Fruit fly (Drosophila melanogaster): ENCODE data around the gene sky.

The sky gene

DNA sequence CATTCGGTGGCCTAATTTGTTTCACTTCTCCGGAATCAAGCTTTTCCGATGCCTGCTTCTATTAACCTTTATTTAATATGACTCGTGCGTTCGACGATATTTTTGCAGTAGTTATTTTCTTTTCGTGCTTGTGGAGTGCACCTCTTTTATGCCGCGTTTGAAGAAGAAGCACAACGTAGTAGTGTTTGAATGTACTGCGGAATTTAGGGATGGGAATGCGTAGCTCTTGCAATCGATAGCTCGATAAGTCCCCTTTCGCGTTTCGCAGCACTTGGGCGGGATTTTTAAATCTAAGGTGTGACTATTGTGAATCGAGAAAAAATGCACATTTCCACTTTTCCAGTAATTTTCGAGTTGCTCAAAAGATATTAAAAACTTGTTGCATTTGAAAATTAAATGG is at the start of gene sky, which contains the start of gene CG43739:
sky (minus strand) TSS at position 199 of the 400 bp plus-strand sequence.
CG43739 (minus strand) TSS at position 199 of the 400 bp plus-strand sequence.
- TF ChIP-seq CG8478 (optimal IDR thresholded peaks at IDR 0.05) (no peak), usp (GFP tag; optimal IDR thresholded peaks at IDR 0.05) (no peak), pan (optimal IDR thresholded peaks at IDR 0.05) (no peak)

dm6 chr2L:20965001-20965400 is 46.3 kb upstream of the sky start:
- TF ChIP-seq EcR (GFP tag; optimal IDR thresholded peaks at IDR 0.05), result no peak
- no peak for TF ChIP-seq psq (optimal IDR thresholded peaks at IDR 0.05)
- no peak for TF ChIP-seq usp (GFP tag; optimal IDR thresholded peaks at IDR 0.05)
- TF ChIP-seq Dll (optimal IDR thresholded peaks at IDR 0.05), result no peak
- TF ChIP-seq CG8478 (optimal IDR thresholded peaks at IDR 0.05), result no peak

- TF ChIP-seq usp (GFP tag; optimal IDR thresholded peaks at IDR 0.05), result no peak
- no peak for TF ChIP-seq psq (optimal IDR thresholded peaks at IDR 0.05)
- TF ChIP-seq pan (optimal IDR thresholded peaks at IDR 0.05), result no peak
- no peak for TF ChIP-seq Dll (optimal IDR thresholded peaks at IDR 0.05)
- TF ChIP-seq EcR (GFP tag; optimal IDR thresholded peaks at IDR 0.05), result no peak
- no peak for TF ChIP-seq CG8478 (optimal IDR thresholded peaks at IDR 0.05)
These were observed 41.3 kb upstream of the sky start for dm6 chr2L:20960019-20960525.

dm6 chr2L:20957968-20958367 is 39.2 kb upstream of the sky start:
- no peak for TF ChIP-seq psq (optimal IDR thresholded peaks at IDR 0.05)

dm6 chr2L:20957266-20957665 is 38.5 kb upstream of the sky start:
- TF ChIP-seq EcR (GFP tag; optimal IDR thresholded peaks at IDR 0.05) (no peak), pan (optimal IDR thresholded peaks at IDR 0.05) (no peak), Dll (optimal IDR thresholded peaks at IDR 0.05) (no peak), CG8478 (optimal IDR thresholded peaks at IDR 0.05) (no peak), usp (GFP tag; optimal IDR thresholded peaks at IDR 0.05) (no peak), psq (optimal IDR thresholded peaks at IDR 0.05) (no peak)

dm6 chr2L:20956836-20957235 is 38.1 kb upstream of the sky start:
- TF ChIP-seq psq (optimal IDR thresholded peaks at IDR 0.05) (no peak), Dll (optimal IDR thresholded peaks at IDR 0.05) (no peak), CG8478 (optimal IDR thresholded peaks at IDR 0.05) (no peak), pan (optimal IDR thresholded peaks at IDR 0.05) (no peak), EcR (GFP tag; optimal IDR thresholded peaks at IDR 0.05) (no peak), usp (GFP tag; optimal IDR thresholded peaks at IDR 0.05) (no peak)

- TF ChIP-seq Dll (optimal IDR thresholded peaks at IDR 0.05), result no peak
- TF ChIP-seq pan (optimal IDR thresholded peaks at IDR 0.05), result no peak
- TF ChIP-seq CG8478 (optimal IDR thresholded peaks at IDR 0.05), result no peak
- no peak for TF ChIP-seq EcR (GFP tag; optimal IDR thresholded peaks at IDR 0.05)
- TF ChIP-seq psq (optimal IDR thresholded peaks at IDR 0.05), result no peak
- no peak for TF ChIP-seq usp (GFP tag; optimal IDR thresholded peaks at IDR 0.05)
These were observed 32.6 kb upstream of the sky start for dm6 chr2L:20951320-20951719.

DNA sequence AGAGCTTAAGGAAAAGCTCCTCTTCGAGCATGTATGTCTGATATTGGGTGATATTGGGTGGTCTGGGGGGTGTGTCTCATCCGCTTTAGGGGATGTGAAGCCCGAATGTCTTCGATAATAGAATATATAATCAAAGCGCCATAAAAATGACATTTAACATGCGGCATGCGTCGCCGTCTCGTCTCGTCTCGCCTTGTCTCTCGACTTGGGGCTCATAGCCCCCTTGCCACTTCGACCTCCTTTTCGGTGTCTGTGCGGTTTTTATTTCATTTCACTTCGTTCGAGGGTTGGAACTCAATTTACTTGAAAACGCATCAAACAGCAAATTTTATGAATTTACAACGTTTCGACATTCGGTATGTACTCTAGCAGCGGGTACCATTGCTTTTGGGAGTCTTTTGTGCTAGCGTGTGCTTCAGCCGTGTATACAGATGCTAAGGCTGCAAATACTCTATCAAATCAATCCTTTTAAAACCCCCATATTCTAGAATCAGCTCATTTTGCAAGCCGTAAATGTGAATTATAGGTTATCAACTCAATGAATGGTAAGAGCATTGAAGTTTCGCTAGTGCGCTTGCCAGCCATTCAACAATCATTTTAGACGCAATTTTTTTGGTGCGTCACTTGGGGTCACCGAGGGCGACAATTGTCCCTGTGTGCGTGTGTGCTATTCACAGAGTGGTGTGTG is 31.8 kb upstream of the sky start:
- TF ChIP-seq pan (optimal IDR thresholded peaks at IDR 0.05) (no peak), EcR (GFP tag; optimal IDR thresholded peaks at IDR 0.05) (no peak), CG8478 (optimal IDR thresholded peaks at IDR 0.05) (no peak), Dll (optimal IDR thresholded peaks at IDR 0.05) (no peak), usp (GFP tag; optimal IDR thresholded peaks at IDR 0.05) (no peak), psq (optimal IDR thresholded peaks at IDR 0.05) (no peak)

DNA sequence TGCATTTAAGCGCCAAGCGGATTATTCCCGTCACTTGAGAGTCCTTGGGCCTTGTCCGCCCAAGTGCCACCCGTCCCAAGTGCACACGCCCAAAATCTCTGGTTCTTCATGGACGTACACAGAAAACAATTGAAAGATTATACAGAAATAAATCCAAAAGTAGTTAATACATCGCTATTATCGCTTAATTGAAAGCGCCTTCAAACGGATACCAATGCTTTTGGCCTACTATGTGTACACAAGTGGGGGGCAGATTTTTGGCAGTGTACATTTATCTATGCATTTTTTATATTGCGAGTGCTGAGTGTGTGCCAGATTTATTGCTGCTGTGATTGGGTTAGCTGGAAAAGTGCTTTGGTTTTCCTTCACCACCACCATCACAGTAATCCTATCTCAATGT is 29.9 kb upstream of the sky start:
- TF ChIP-seq psq (optimal IDR thresholded peaks at IDR 0.05) (no peak), CG8478 (optimal IDR thresholded peaks at IDR 0.05) (no peak)

- TF ChIP-seq CG8478 (optimal IDR thresholded peaks at IDR 0.05) (no peak), usp (GFP tag; optimal IDR thresholded peaks at IDR 0.05) (no peak), psq (optimal IDR thresholded peaks at IDR 0.05) (no peak), pan (optimal IDR thresholded peaks at IDR 0.05) (no peak), Dll (optimal IDR thresholded peaks at IDR 0.05) (no peak), EcR (GFP tag; optimal IDR thresholded peaks at IDR 0.05) (no peak)
These were observed 26.3 kb upstream of the sky start for dm6 chr2L:20944886-20945558.

DNA sequence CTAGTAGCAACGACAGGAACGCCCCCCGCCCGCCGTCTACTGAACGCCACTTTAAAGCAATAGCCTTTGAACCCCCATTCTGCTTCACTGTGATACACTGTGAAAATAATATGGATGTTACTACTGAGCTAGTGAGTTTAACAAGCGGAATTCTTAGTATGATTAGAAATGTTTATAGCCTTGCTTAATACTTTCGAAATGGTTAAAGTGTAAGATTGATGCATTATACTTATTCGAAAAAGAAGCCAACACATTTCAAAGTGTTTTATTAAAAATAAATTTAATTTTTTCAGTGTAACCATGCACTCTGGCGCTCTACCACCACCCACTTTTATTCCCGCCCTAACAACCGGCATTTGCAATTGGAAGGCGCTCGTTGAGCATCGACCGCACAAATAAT is 25.6 kb upstream of the sky start:
- no peak for TF ChIP-seq psq (optimal IDR thresholded peaks at IDR 0.05)
- no peak for TF ChIP-seq EcR (GFP tag; optimal IDR thresholded peaks at IDR 0.05)
- TF ChIP-seq Dll (optimal IDR thresholded peaks at IDR 0.05), result no peak
- no peak for TF ChIP-seq pan (optimal IDR thresholded peaks at IDR 0.05)

- TF ChIP-seq usp (GFP tag; optimal IDR thresholded peaks at IDR 0.05) (no peak), CG8478 (optimal IDR thresholded peaks at IDR 0.05) (no peak), EcR (GFP tag; optimal IDR thresholded peaks at IDR 0.05) (no peak), pan (optimal IDR thresholded peaks at IDR 0.05) (no peak), Dll (optimal IDR thresholded peaks at IDR 0.05) (no peak), psq (optimal IDR thresholded peaks at IDR 0.05) (no peak)
These were observed 24.4 kb upstream of the sky start for dm6 chr2L:20943148-20943547.

All from whole organism.